Fruit fly (Drosophila melanogaster) whole organism, wandering third instar larva: Measurements from ENCODE around the gene CG33127.
A peak's percentile ranks its signal among the peaks of the same experiment; 100 is the strongest.

Experiments used
- CG32264 ChIP-seq: fragments of 200-800 bp; sonication (Bioruptor generic); optimal IDR thresholded peaks from 2 replicates; lab custom pipeline; 2016; ENCODE audit warnings: missing biosample characterization, missing genetic modification characterization
- CrebA ChIP-seq: fragments of 200-800 bp; sonication (Bioruptor generic); optimal IDR thresholded peaks from 2 replicates; lab custom pipeline; 2016; ENCODE audit warnings: missing biosample characterization, mild to moderate bottlenecking, missing genetic modification characterization, borderline replicate concordance
- Dfd ChIP-seq: fragments of >200 bp; optimal IDR thresholded peaks from 2 replicates; lab custom pipeline; 2017; ENCODE audit warnings: missing biosample characterization, missing genetic modification characterization
- GATAd ChIP-seq: sonication (Bioruptor generic); optimal IDR thresholded peaks from 2 replicates; lab custom pipeline; 2016; ENCODE audit warnings: missing biosample characterization, missing genetic modification characterization
- HLH106 ChIP-seq: fragments of 200-800 bp; optimal IDR thresholded peaks from 3 replicates; lab custom pipeline; 2019; ENCODE audit warnings: missing biosample characterization, mild to moderate bottlenecking, missing genetic modification characterization, moderate library complexity
- Hnf4 ChIP-seq: fragments of 200-800 bp; sonication (Bioruptor generic); optimal IDR thresholded peaks from 2 replicates; lab custom pipeline; 2016; ENCODE audit warnings: missing biosample characterization, mild to moderate bottlenecking, missing genetic modification characterization
- Hr78 ChIP-seq: fragments of >200 bp; optimal IDR thresholded peaks from 2 replicates; lab custom pipeline; 2017; ENCODE audit warnings: missing biosample characterization, missing genetic modification characterization
- Hr83 ChIP-seq: fragments of 200-300 bp; sonication (Bioruptor generic); optimal IDR thresholded peaks from 2 replicates; lab custom pipeline; 2016; ENCODE audit warnings: missing biosample characterization, mild to moderate bottlenecking, missing genetic modification characterization, moderate library complexity; ENCODE audit not compliant: poor library complexity, severe bottlenecking
- Jra ChIP-seq: sonication (Bioruptor generic); optimal IDR thresholded peaks from 2 replicates; lab custom pipeline; 2016; ENCODE audit warnings: missing biosample characterization, missing genetic modification characterization
- Mio ChIP-seq: sonication (Bioruptor generic); optimal IDR thresholded peaks from 2 replicates; lab custom pipeline; 2016; ENCODE audit warnings: missing biosample characterization, missing genetic modification characterization
- N ChIP-seq: fragments of >200 bp; optimal IDR thresholded peaks from 2 replicates; lab custom pipeline; 2018; ENCODE audit warnings: missing biosample characterization, missing external identifiers, missing genetic modification characterization
- OdsH ChIP-seq: fragments of 200-800 bp; sonication (Bioruptor generic); optimal IDR thresholded peaks from 2 replicates; lab custom pipeline; 2016; ENCODE audit warnings: missing biosample characterization, mild to moderate bottlenecking, missing genetic modification characterization
- Rel ChIP-seq, 2 experiments: fragments of 200-800 bp; sonication (Bioruptor generic) in 1 of 2; optimal IDR thresholded peaks; 2 replicates in 1 of 2; 3 replicates in 1 of 2; lab custom pipeline; 2016 to 2019; ENCODE audit warnings: mild to moderate bottlenecking in 2 of 2, missing biosample characterization in 2 of 2, missing genetic modification characterization in 2 of 2, moderate library complexity in 1 of 2
- Vsx2 ChIP-seq: fragments of 200-300, 225-300 bp; sonication (Bioruptor generic); optimal IDR thresholded peaks from 2 replicates; lab custom pipeline; 2018; ENCODE audit warnings: missing biosample characterization, missing genetic modification characterization; ENCODE audit not compliant: partially characterized antibody
- br ChIP-seq: fragments of 200-800 bp; sonication (Bioruptor generic); optimal IDR thresholded peaks from 2 replicates; lab custom pipeline; 2016; ENCODE audit warnings: missing biosample characterization, missing genetic modification characterization
- brk ChIP-seq: fragments of 200-800 bp; sonication (Bioruptor generic); optimal IDR thresholded peaks from 2 replicates; lab custom pipeline; 2016; ENCODE audit warnings: missing biosample characterization, mild to moderate bottlenecking, missing genetic modification characterization
- dl ChIP-seq, 2 experiments: fragments of 175-275, 200-275 bp in 1 of 2; fragments of 200-275 bp in 1 of 2; sonication (Bioruptor generic); optimal IDR thresholded peaks; lab custom pipeline; 2018; ENCODE audit warnings: mild to moderate bottlenecking in 2 of 2, missing biosample characterization in 2 of 2, missing genetic modification characterization in 2 of 2, moderate library complexity in 2 of 2; ENCODE audit not compliant: partially characterized antibody in 2 of 2, insufficient read depth in 1 of 2
- ey ChIP-seq: fragments of 200-800 bp; sonication (Bioruptor generic); optimal IDR thresholded peaks from 2 replicates; lab custom pipeline; 2016; ENCODE audit warnings: missing biosample characterization, missing genetic modification characterization
- h ChIP-seq: fragments of 200-800 bp; sonication (Bioruptor generic); optimal IDR thresholded peaks from 3 replicates; lab custom pipeline; 2016; ENCODE audit warnings: missing biosample characterization, mild to moderate bottlenecking, missing genetic modification characterization
- jim ChIP-seq: fragments of 175-275, 200-325 bp; sonication (Bioruptor generic); optimal IDR thresholded peaks from 2 replicates; lab custom pipeline; 2016; ENCODE audit warnings: missing biosample characterization, mild to moderate bottlenecking, missing genetic modification characterization
- sage ChIP-seq: fragments of 200-800 bp; sonication (Bioruptor generic); optimal IDR thresholded peaks from 2 replicates; lab custom pipeline; 2016; ENCODE audit warnings: missing biosample characterization, mild to moderate bottlenecking, missing genetic modification characterization
- sv ChIP-seq: fragments of 200-800 bp; sonication (Bioruptor generic); optimal IDR thresholded peaks from 3 replicates; lab custom pipeline; 2016; ENCODE audit warnings: missing biosample characterization, missing genetic modification characterization
- tai ChIP-seq: sonication (Bioruptor generic); optimal IDR thresholded peaks from 2 replicates; lab custom pipeline; 2016; ENCODE audit warnings: missing biosample characterization, missing genetic modification characterization
- usp ChIP-seq: fragments of >200 bp; optimal IDR thresholded peaks from 2 replicates; lab custom pipeline; 2017; ENCODE audit warnings: missing biosample characterization, missing genetic modification characterization
- woc ChIP-seq: sonication (Bioruptor generic); optimal IDR thresholded peaks from 2 replicates; lab custom pipeline; 2016; ENCODE audit warnings: missing biosample characterization, mild to moderate bottlenecking, missing genetic modification characterization

The CG33127 gene

dm6 chr2L:298285-298644 lies 23.6 kb upstream of the CG33127 start:
- no peak for TF ChIP-seq Rel (GFP tag; optimal IDR thresholded peaks at IDR 0.05; lab: Kevin White, UChicago)
- TF ChIP-seq Rel (tag; optimal IDR thresholded peaks at IDR 0.05; lab: Kevin White, UChicago): peak; percentile 48
- TF ChIP-seq Vsx2 (GFP tag; lab: Kevin White, UChicago): no peak

- TF ChIP-seq Dfd (GFP tag; lab: Kevin White, UChicago) (no peak), HLH106 (no peak), h (GFP tag; lab: Kevin White, UChicago) (no peak), jim (GFP tag; lab: Kevin White, UChicago) (no peak), GATAd (GFP tag; lab: Kevin White, UChicago) (no peak), usp (GFP tag; lab: Kevin White, UChicago) (no peak), br (no peak), N (GFP tag; lab: Kevin White, UChicago) (no peak), sage (no peak), brk (GFP tag; lab: Kevin White, UChicago) (no peak), sv (GFP tag; lab: Kevin White, UChicago) (no peak), woc (no peak), Hnf4 (GFP tag; lab: Kevin White, UChicago) (no peak), CG32264 (GFP tag; lab: Kevin White, UChicago) (no peak)
Observed at dm6 chr2L:299038-299437, 22.9 kb upstream of the CG33127 start.

- TF ChIP-seq dl (GFP tag; optimal IDR thresholded peaks at IDR 0.05; lab: Kevin White, UChicago; ENCODE audit: insufficient read depth in 1 of 2, partially characterized antibody in 2 of 2) (no peak), jim (GFP tag; lab: Kevin White, UChicago) (no peak), Hr78 (GFP tag; lab: Kevin White, UChicago) (no peak), Dfd (GFP tag; lab: Kevin White, UChicago) (no peak), sv (GFP tag; lab: Kevin White, UChicago) (no peak), usp (GFP tag; lab: Kevin White, UChicago) (no peak)
Observed at dm6 chr2L:300006-300405, 21.9 kb upstream of the CG33127 start.

DNA sequence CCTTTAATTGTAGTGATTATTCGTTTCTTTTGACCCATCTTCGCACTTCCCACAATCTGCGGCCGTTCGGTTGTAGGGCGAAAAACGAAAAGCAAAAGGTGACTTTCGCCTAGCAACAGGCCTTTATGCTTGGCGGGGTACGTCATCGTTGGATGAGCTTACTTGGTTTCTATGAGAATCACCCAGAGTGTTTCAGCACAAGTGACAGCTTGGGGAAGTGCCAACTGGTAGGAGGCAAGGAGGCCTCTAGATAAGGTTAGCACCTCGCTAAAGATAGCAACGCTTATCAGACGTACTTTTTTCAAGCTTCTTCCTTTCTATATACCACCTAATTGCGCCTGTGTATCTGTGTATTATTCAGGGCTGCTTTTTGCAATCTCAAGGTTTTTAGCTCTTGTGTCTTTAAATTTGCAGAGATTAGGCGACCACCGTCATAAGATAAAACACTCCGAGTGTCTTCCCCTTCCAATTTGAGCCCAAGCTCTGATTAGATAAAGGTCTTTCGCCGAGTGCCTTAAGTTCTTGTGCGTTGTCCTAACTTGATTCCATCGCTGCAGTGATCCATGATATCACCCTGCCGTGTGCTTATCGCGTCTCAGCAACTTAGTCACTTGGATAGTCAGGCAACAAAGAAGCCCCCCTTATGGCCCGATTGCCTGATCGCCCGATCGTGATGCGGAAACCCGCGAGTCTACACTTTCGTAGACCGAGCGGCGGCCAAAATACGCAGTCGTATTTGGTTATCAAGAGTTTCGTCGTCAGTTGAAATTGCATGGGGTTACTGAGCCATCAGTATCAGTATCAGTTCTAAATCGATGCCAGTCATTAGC lies 20.8 kb upstream of the CG33127 start:
- TF ChIP-seq Hr83 (GFP tag; lab: Kevin White, UChicago): peak; percentile 57
- TF ChIP-seq Vsx2 (GFP tag; lab: Kevin White, UChicago): no peak
- peak; percentile 70 for TF ChIP-seq h (GFP tag; lab: Kevin White, UChicago)
- TF ChIP-seq woc: no peak
- no peak for TF ChIP-seq Rel (GFP tag; optimal IDR thresholded peaks at IDR 0.05; lab: Kevin White, UChicago)
- peak; percentile 61 for TF ChIP-seq Rel (tag; optimal IDR thresholded peaks at IDR 0.05; lab: Kevin White, UChicago)
- TF ChIP-seq br: peak; percentile 56

dm6 chr2L:303306-303962 lies 18.5 kb upstream of the CG33127 start:
- no peak for TF ChIP-seq usp (GFP tag; lab: Kevin White, UChicago)
- no peak for TF ChIP-seq GATAd (GFP tag; lab: Kevin White, UChicago)
- TF ChIP-seq tai (GFP tag; lab: Kevin White, UChicago): no peak
- no peak for TF ChIP-seq HLH106
- no peak for TF ChIP-seq CrebA (GFP tag; lab: Kevin White, UChicago)
- no peak for TF ChIP-seq jim (GFP tag; lab: Kevin White, UChicago)
- no peak for TF ChIP-seq sage
- no peak for TF ChIP-seq Rel (GFP tag; optimal IDR thresholded peaks at IDR 0.05; lab: Kevin White, UChicago)
- no peak for TF ChIP-seq Rel (tag; optimal IDR thresholded peaks at IDR 0.05; lab: Kevin White, UChicago)
- no peak for TF ChIP-seq Mio
- no peak for TF ChIP-seq ey
- TF ChIP-seq Hnf4 (GFP tag; lab: Kevin White, UChicago): no peak
- TF ChIP-seq Hr78 (GFP tag; lab: Kevin White, UChicago): no peak
- no peak for TF ChIP-seq OdsH
- TF ChIP-seq Jra (GFP tag; lab: Kevin White, UChicago): no peak
- TF ChIP-seq Hr83 (GFP tag; lab: Kevin White, UChicago): no peak
- no peak for TF ChIP-seq CG32264 (GFP tag; lab: Kevin White, UChicago)
